Worm (Caenorhabditis elegans) whole organism, L4/young adult: Measurements from ENCODE around the gene F35H10.3.
"Not testable (repeated sequence)": the region's sequence is repeated elsewhere in the genome, so short reads cannot be mapped to it uniquely, and the experiment has no call there.

Source experiments
- dao-5 ChIP-seq: sonication (generic microtip); optimal IDR thresholded peaks from 2 replicates; lab custom pipeline; 2016; ENCODE audit warnings: missing genotype, missing genetic modification characterization, moderate library complexity, missing compliant biosample characterization
- him-1 ChIP-seq: sonication (generic microtip); optimal IDR thresholded peaks from 2 replicates; lab custom pipeline; 2016; ENCODE audit warnings: missing genotype, missing genetic modification reagents, missing genetic modification characterization, missing compliant biosample characterization

ce11 chrIV:8352036-8352435, 26.3 kb downstream of the F35H10.3 start, which contains the start of gene F17E9.16:
- TF ChIP-seq him-1; dao-5 (tag; lab: Kevin White, UChicago): not testable (repeated sequence)
